Worm (Caenorhabditis elegans): ENCODE data around the gene mms-19.

Gene mms-19

DNA sequence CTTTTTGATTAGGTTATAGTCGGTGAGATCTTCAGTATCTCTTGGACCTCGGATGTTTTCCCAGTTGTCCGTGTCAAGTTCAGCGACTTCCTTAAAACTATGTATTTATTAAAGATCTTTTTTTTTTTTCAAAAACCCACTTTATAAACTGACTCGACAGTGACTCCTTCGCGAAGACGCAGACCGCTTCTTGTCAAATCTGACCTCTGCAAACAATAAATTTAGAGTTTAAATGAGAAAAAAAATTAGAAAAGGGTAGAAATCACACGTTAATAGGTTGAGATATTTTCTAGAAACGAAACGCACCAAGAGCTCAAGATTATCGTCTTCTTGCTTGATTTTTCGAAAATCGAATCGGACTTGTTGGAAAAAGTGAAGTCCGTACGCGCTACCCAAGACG is 21.6 kb downstream of the mms-19 start, which contains the start of gene C24G6.8:
Gene C24G6.8, minus strand, starts transcription at position 101 of the 400 bp plus-strand sequence.
- TF ChIP-seq aha-1 (tag) (no peak), unc-62 (GFP tag; optimal IDR thresholded peaks at IDR 0.05 in 1 of 2) (peak in 1 of 2 experiments; percentile 3), unc-62 (tag; optimal IDR thresholded peaks at IDR 0.05) (no peak)

ce11 chrV:5536240-5536811 is 22.2 kb downstream of the mms-19 start, which contains the start of the genes cox-16 and syp-2:
TSS of gene cox-16 (minus strand) at chrV:5536243.
TSS of gene syp-2 (plus strand) at chrV:5536487.
- no peak for TF ChIP-seq nhr-11 (tag; optimal IDR thresholded peaks at IDR 0.05)
- peak; percentile 8 for TF ChIP-seq mes-2 (tag; optimal IDR thresholded peaks at IDR 0.05; ENCODE audit: poor library complexity, severe bottlenecking)
- TF ChIP-seq T20F7.1 (GFP tag; optimal IDR thresholded peaks at IDR 0.05): peak; percentile 96
- TF ChIP-seq Y48G9A.11 (GFP tag; IDR thresholded peaks at IDR 0.05): peak; percentile 97
- peak; percentile 18 for TF ChIP-seq hlh-30 (tag; optimal IDR thresholded peaks at IDR 0.05; ENCODE audit: insufficient read depth)
- no peak for TF ChIP-seq spr-3 (GFP tag; optimal IDR thresholded peaks at IDR 0.05)
- no peak for TF ChIP-seq lin-15B (tag; optimal IDR thresholded peaks at IDR 0.05)
- peak; percentile 26 for TF ChIP-seq unc-130 (GFP tag; optimal IDR thresholded peaks at IDR 0.05)
- no peak for TF ChIP-seq zag-1 (tag; optimal IDR thresholded peaks at IDR 0.05)
- no peak for TF ChIP-seq nhr-77 (tag; optimal IDR thresholded peaks at IDR 0.05)
- TF ChIP-seq snpc-1.2 (GFP tag; IDR thresholded peaks at IDR 0.05): 0 out of 2 replicates have a peak, but pooled peaks have one; percentile 36
- no peak for TF ChIP-seq fkh-10 (GFP tag; optimal IDR thresholded peaks at IDR 0.05)
- TF ChIP-seq lim-7 (GFP tag; IDR thresholded peaks at IDR 0.05): no peak
- 0 out of 2 replicates have a peak, but pooled peaks have one; percentile 32 for TF ChIP-seq hmg-1.1 (GFP tag; IDR thresholded peaks at IDR 0.05)
- no peak for TF ChIP-seq tag-97 (GFP tag; IDR thresholded peaks at IDR 0.05)
- TF ChIP-seq Y75B8A.6 (GFP tag; IDR thresholded peaks at IDR 0.05): no peak
- no peak for TF ChIP-seq nhr-237 (tag; optimal IDR thresholded peaks at IDR 0.05)

DNA sequence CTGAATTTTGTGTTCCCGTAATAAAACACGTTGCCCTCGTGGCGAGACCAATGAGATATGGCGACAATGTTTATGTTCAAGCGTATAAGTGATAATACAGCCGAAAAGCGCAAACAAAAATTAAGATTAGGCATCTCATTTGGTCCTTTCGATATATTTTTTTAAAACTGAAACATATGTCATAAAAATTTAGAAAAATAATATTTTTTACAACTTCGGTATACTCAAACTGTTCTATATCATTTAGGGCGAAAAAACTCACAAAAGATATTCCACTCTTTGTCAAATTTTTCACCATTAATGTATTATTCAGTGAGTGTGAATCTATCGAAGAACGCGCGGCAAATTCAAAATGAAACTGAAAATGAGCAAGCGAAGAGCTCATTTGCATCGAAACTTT is 24.4 kb downstream of the mms-19 start, which contains the start of gene cft-1:
Gene cft-1, plus strand, starts transcription at position 301 of the 400 bp plus-strand sequence.
- TF ChIP-seq tag-97 (GFP tag; IDR thresholded peaks at IDR 0.05) (no peak), skn-1 (tag; optimal IDR thresholded peaks at IDR 0.05) (no peak), ztf-11 (tag; optimal IDR thresholded peaks at IDR 0.05) (no peak), lin-38 (GFP tag; IDR thresholded peaks at IDR 0.05) (no peak), dmd-8 (GFP tag; IDR thresholded peaks at IDR 0.05) (no peak), duxl-1 (tag; optimal IDR thresholded peaks at IDR 0.05; ENCODE audit: poor library complexity) (no peak), zip-2 (tag; optimal IDR thresholded peaks at IDR 0.05) (no peak)

ce11 chrV:5548051-5548450 is 33.9 kb downstream of the mms-19 start, which contains the start of gene ugt-48:
TSS of gene ugt-48 (minus strand) at chrV:5548062.
- no peak for TF ChIP-seq tag-97 (GFP tag; IDR thresholded peaks at IDR 0.05)
- peak; percentile 40 for TF ChIP-seq pqm-1 (tag; optimal IDR thresholded peaks at IDR 0.05)
- peak; percentile 24 for TF ChIP-seq nhr-28 (tag; optimal IDR thresholded peaks at IDR 0.05)
- no peak for TF ChIP-seq zag-1 (tag; optimal IDR thresholded peaks at IDR 0.05)
- TF ChIP-seq lin-13 (GFP tag; optimal IDR thresholded peaks at IDR 0.05): no peak
- no peak for TF ChIP-seq F44E2.7 (GFP tag; IDR thresholded peaks at IDR 0.05)
- TF ChIP-seq hif-1 (tag; optimal IDR thresholded peaks at IDR 0.05): no peak
- TF ChIP-seq nhr-111 (GFP tag; optimal IDR thresholded peaks at IDR 0.05): no peak

- TF ChIP-seq nhr-42 (GFP tag; IDR thresholded peaks at IDR 0.05) (no peak), ama-1 (optimal IDR thresholded peaks at IDR 0.05) (no peak), zip-2 (tag; optimal IDR thresholded peaks at IDR 0.05) (peak; percentile 89), ceh-62 (tag; optimal IDR thresholded peaks at IDR 0.05) (no peak), unc-130 (GFP tag; optimal IDR thresholded peaks at IDR 0.05) (no peak)
These were observed 34.3 kb downstream of the mms-19 start for ce11 chrV:5548497-5548896.

Measured in whole organism, L4 larva.